Worm (Caenorhabditis elegans) whole organism, young adult: ENCODE measurements around the gene ceh-54.

Experiments used
- B0019.2 ChIP-seq: fragments of 200-800 bp; sonication (Bioruptor generic); conservative IDR thresholded peaks from 2 replicates; pipeline ENCODE4 v1.3.6; 2022; ENCODE audit warnings: missing genetic modification reagents, missing genetic modification characterization, missing compliant biosample characterization
- F23B12.7 ChIP-seq: sonication (generic microtip); optimal IDR thresholded peaks from 2 replicates; lab custom pipeline; 2017; ENCODE audit warnings: missing genetic modification characterization, mild to moderate bottlenecking, missing compliant biosample characterization, antibody characterized with exemption, moderate library complexity; ENCODE audit not compliant: insufficient read depth
- F57A8.1 ChIP-seq: fragments of 200-800 bp; sonication (Bioruptor generic); optimal IDR thresholded peaks from 2 replicates; lab custom pipeline; 2018; ENCODE audit warnings: mild to moderate bottlenecking, missing genetic modification characterization, moderate library complexity, missing compliant biosample characterization
- cebp-2 ChIP-seq: fragments of 200-800 bp; sonication (Bioruptor generic); IDR thresholded peaks from 2 replicates; pipeline ENCODE4 v1.3.6; 2022; ENCODE audit warnings: missing genetic modification characterization, missing compliant biosample characterization
- lin-40 ChIP-seq: sonication (generic microtip); optimal IDR thresholded peaks from 2 replicates; lab custom pipeline; 2016; ENCODE audit warnings: missing genetic modification characterization, mild to moderate bottlenecking, missing compliant biosample characterization, missing genotype, missing genetic modification reagents
- mes-4 ChIP-seq: sonication (generic microtip); optimal IDR thresholded peaks from 2 replicates; lab custom pipeline; 2016; ENCODE audit warnings: missing genotype, missing genetic modification characterization, missing compliant biosample characterization
- nfya-2 ChIP-seq: fragments of 200-800 bp; sonication (Bioruptor generic); IDR thresholded peaks from 2 replicates; pipeline ENCODE4 v1.3.6; 2022; ENCODE audit warnings: missing genetic modification reagents, missing genetic modification characterization, missing compliant biosample characterization
- rpc-1 ChIP-seq, 2 experiments: fragments of 150-350 bp in 1 of 2; sonication (generic microtip) in 1 of 2; optimal IDR thresholded peaks; 2 replicates each; lab custom pipeline; 2014 to 2018; ENCODE audit warnings: missing biosample characterization in 1 of 2, missing genetic modification characterization in 1 of 2, missing genetic modification reagents in 1 of 2, missing genotype in 1 of 2
- sea-2 ChIP-seq: fragments of 200-800 bp; sonication (Bioruptor generic); IDR thresholded peaks from 2 replicates; pipeline ENCODE4 v1.3.6; 2022; ENCODE audit warnings: missing genetic modification characterization, missing compliant biosample characterization
- snpc-4 ChIP-seq, 5 experiments: fragments of 150-350 bp in 1 of 5; sonication (generic microtip) in 4 of 5; optimal IDR thresholded peaks; 2 replicates each; lab custom pipeline; 2014 to 2018; ENCODE audit warnings: missing genetic modification characterization in 5 of 5, missing biosample characterization in 3 of 5, antibody characterized with exemption in 2 of 5, mild to moderate bottlenecking in 2 of 5, missing compliant biosample characterization in 2 of 5, missing genotype in 2 of 5, moderate library complexity in 2 of 5, missing genetic modification reagents in 1 of 5
- sptf-2 ChIP-seq: fragments of 200-800 bp; sonication (Bioruptor generic); optimal IDR thresholded peaks from 2 replicates; lab custom pipeline; 2018; ENCODE audit warnings: mild to moderate bottlenecking, missing genetic modification characterization, missing compliant biosample characterization

ceh-54 gene

DNA sequence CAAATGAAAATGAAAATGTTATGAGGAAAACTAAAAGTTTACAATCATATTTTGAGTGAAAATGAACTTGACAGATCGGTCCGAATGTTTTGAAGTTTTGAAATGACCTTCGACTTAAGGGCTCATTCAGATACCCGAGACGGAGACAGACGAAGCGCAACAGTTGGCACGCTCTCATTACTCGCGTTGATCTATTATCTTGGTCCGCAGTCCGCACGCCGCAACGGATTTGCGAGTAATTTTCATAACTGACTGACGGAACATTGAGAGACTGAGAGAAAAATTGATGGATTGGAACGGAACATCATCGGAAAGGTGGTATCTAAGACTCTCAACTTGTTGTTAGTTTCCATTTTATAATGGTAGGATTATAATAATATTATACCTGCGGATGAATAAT lies 48.1 kb downstream of the ceh-54 start:
- TF ChIP-seq F23B12.7 (tag; lab: Kevin White, UChicago) = no peak
- TF ChIP-seq rpc-1 (optimal IDR thresholded peaks at IDR 0.05; lab: Kevin White, UChicago) = no peak
- no peak for TF ChIP-seq rpc-1 (tag; optimal IDR thresholded peaks at IDR 0.05; lab: Kevin White, UChicago)
- no peak for TF ChIP-seq cebp-2 (GFP tag; lab: Robert Waterston, UW)
- TF ChIP-seq sptf-2 = no peak
- TF ChIP-seq lin-40 (tag; lab: Kevin White, UChicago) = no peak
- no peak for TF ChIP-seq sea-2 (GFP tag; lab: Robert Waterston, UW)
- no peak for TF ChIP-seq mes-4 (tag; lab: Kevin White, UChicago)
- TF ChIP-seq nfya-2 (GFP tag; lab: Robert Waterston, UW) = no peak
- no peak for TF ChIP-seq B0019.2
- TF ChIP-seq snpc-4 (GFP tag; optimal IDR thresholded peaks at IDR 0.05; lab: Kevin White, UChicago) = no peak
- no peak for TF ChIP-seq snpc-4 (tag; optimal IDR thresholded peaks at IDR 0.05; lab: Kevin White, UChicago)
- no peak for TF ChIP-seq F57A8.1 (GFP tag; lab: Kevin White, UChicago)
